Worm (Caenorhabditis elegans): ENCODE results near the gene T16G12.12.

ce11 chrIII:10094538-10094937, 41.1 kb downstream of the T16G12.12 start:
- TF ChIP-seq nhr-28 (tag; optimal IDR thresholded peaks at IDR 0.05) (no peak), elt-3 (tag; optimal IDR thresholded peaks at IDR 0.05) (no peak), nhr-84 (tag; optimal IDR thresholded peaks at IDR 0.05) (no peak), ama-1 (optimal IDR thresholded peaks at IDR 0.05) (no peak), nhr-237 (tag; optimal IDR thresholded peaks at IDR 0.05) (no peak), lsy-2 (tag; optimal IDR thresholded peaks at IDR 0.05) (no peak), nhr-11 (tag; optimal IDR thresholded peaks at IDR 0.05) (no peak), lin-15B (tag; optimal IDR thresholded peaks at IDR 0.05) (no peak), mdl-1 (tag; optimal IDR thresholded peaks at IDR 0.05) (no peak), skn-1 (tag; optimal IDR thresholded peaks at IDR 0.05) (no peak), efl-3 (GFP tag; optimal IDR thresholded peaks at IDR 0.05) (no peak), egl-27 (tag; optimal IDR thresholded peaks at IDR 0.05) (no peak), nhr-12 (tag; optimal IDR thresholded peaks at IDR 0.05) (no peak)

All from whole organism, L1 larva.